Worm (Caenorhabditis elegans): ENCODE data around the gene cyp-35A2.

DNA sequence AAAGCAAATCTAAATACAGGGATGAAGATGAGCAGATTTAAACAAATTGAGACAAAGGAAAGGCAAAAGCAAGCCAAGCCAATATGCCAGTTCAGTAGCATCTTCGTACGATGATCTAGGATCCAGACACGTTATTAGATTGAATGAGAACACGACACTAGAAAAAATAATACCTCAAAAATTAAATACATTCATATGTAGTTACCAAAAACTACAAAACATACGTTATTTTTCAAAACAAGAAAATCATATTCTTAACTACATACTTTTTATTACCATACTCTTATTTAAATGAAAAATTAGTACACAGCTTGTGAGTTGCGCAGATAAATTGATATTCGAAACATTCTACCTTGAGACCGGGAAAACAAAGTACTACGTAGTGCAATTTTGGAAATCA lies 50.7 kb downstream of the cyp-35A2 start, which contains the start of gene srx-6:
- TF ChIP-seq him-1 (tag; optimal IDR thresholded peaks at IDR 0.05) (no peak), dao-5 (tag; optimal IDR thresholded peaks at IDR 0.05) (no peak), W03F9.2 (tag; optimal IDR thresholded peaks at IDR 0.05) (no peak)
